Worm (Caenorhabditis elegans) whole organism, L4 larva: ENCODE results near the gene srxa-12.

Source experiments
- F10B5.3 ChIP-seq: sonication (generic microtip); optimal IDR thresholded peaks from 2 replicates; lab custom pipeline; 2016; ENCODE audit warnings: mild to moderate bottlenecking, missing genetic modification characterization, missing compliant biosample characterization
- F49E8.2 ChIP-seq: sonication (generic microtip); optimal IDR thresholded peaks from 2 replicates; lab custom pipeline; 2016; ENCODE audit warnings: missing compliant biosample characterization, mild to moderate bottlenecking, missing genetic modification characterization, borderline replicate concordance
- T26A8.4 ChIP-seq: fragments of 200-800 bp; sonication (Bioruptor generic); IDR thresholded peaks from 2 replicates; pipeline ENCODE4 v1.3.6; 2022; ENCODE audit warnings: missing genetic modification characterization, missing compliant biosample characterization
- Y5F2A.4 ChIP-seq: fragments of 200-800 bp; sonication (Bioruptor generic); optimal IDR thresholded peaks from 2 replicates; lab custom pipeline; 2018; ENCODE audit warnings: mild to moderate bottlenecking, missing genetic modification characterization, missing compliant biosample characterization
- aha-1 ChIP-seq: fragments of 150-350 bp; peaks from one replicate; lab custom pipeline; 2014; ENCODE audit warnings: missing biosample characterization, missing genetic modification characterization
- ceh-28 ChIP-seq: fragments of 150-350 bp; optimal IDR thresholded peaks from 2 replicates; lab custom pipeline; 2014; ENCODE audit warnings: missing biosample characterization, missing genetic modification reagents, missing genetic modification characterization
- ceh-82 ChIP-seq: sonication (generic microtip); optimal IDR thresholded peaks from 2 replicates; lab custom pipeline; 2017; ENCODE audit warnings: missing biosample characterization, missing genetic modification characterization
- cey-2 ChIP-seq: sonication (generic microtip); optimal IDR thresholded peaks from 3 replicates; lab custom pipeline; 2017; ENCODE audit warnings: missing genetic modification characterization, mild to moderate bottlenecking, missing compliant biosample characterization, antibody characterized with exemption, borderline replicate concordance; ENCODE audit not compliant: insufficient read depth
- daf-12 ChIP-seq: fragments of 150-350 bp; optimal IDR thresholded peaks from 2 replicates; lab custom pipeline; 2014; ENCODE audit warnings: missing biosample characterization, missing genetic modification reagents, missing genetic modification characterization
- daf-19 ChIP-seq: fragments of 200-800 bp; sonication (Bioruptor generic); conservative IDR thresholded peaks from 2 replicates; pipeline ENCODE4 v1.3.6; 2022; ENCODE audit warnings: missing genetic modification characterization, missing compliant biosample characterization
- fos-1 ChIP-seq: fragments of 150-350 bp; optimal IDR thresholded peaks from 2 replicates; lab custom pipeline; 2014; ENCODE audit warnings: missing biosample characterization, missing genetic modification characterization
- hlh-30 ChIP-seq: sonication (generic microtip); optimal IDR thresholded peaks from 2 replicates; lab custom pipeline; 2017; ENCODE audit warnings: antibody characterized with exemption, mild to moderate bottlenecking, missing genetic modification characterization, missing compliant biosample characterization; ENCODE audit not compliant: insufficient read depth
- lin-1 ChIP-seq: fragments of 200-800 bp; sonication (Bioruptor generic); IDR thresholded peaks from 2 replicates; pipeline ENCODE4 v1.3.6; 2022; ENCODE audit warnings: missing genetic modification reagents, missing genetic modification characterization, missing compliant biosample characterization
- madf-5 ChIP-seq, 2 experiments: fragments of 200-800 bp; sonication (Bioruptor generic); IDR thresholded peaks; 2 replicates each; pipeline ENCODE4 v1.3.6; 2022; ENCODE audit warnings: missing compliant biosample characterization in 2 of 2, missing genetic modification characterization in 2 of 2
- mdl-1 ChIP-seq, 2 experiments: fragments of 150-350 bp in 1 of 2; sonication (generic microtip) in 1 of 2; optimal IDR thresholded peaks; 2 replicates each; lab custom pipeline; 2014 to 2017; ENCODE audit warnings: missing biosample characterization in 2 of 2, missing genetic modification characterization in 2 of 2
- mxl-2 ChIP-seq: fragments of 200-800 bp; sonication (Bioruptor generic); conservative IDR thresholded peaks from 2 replicates; pipeline ENCODE4 v1.3.6; 2022; ENCODE audit warnings: missing genetic modification reagents, missing genetic modification characterization, missing compliant biosample characterization
- nhr-11 ChIP-seq: fragments of 150-350 bp; optimal IDR thresholded peaks from 2 replicates; lab custom pipeline; 2014; ENCODE audit warnings: missing biosample characterization, missing genetic modification characterization
- nhr-237 ChIP-seq: sonication (generic microtip); optimal IDR thresholded peaks from 2 replicates; lab custom pipeline; 2017; ENCODE audit warnings: missing biosample characterization, missing genetic modification characterization
- nhr-25 ChIP-seq: sonication (generic microtip); optimal IDR thresholded peaks from 2 replicates; lab custom pipeline; 2017; ENCODE audit warnings: missing genetic modification characterization, mild to moderate bottlenecking, missing compliant biosample characterization, antibody characterized with exemption, moderate library complexity, borderline replicate concordance; ENCODE audit not compliant: insufficient read depth
- nhr-28 ChIP-seq: fragments of 150-350 bp; optimal IDR thresholded peaks from 2 replicates; lab custom pipeline; 2014; ENCODE audit warnings: missing biosample characterization, missing genetic modification characterization
- nhr-48 ChIP-seq: sonication (generic microtip); optimal IDR thresholded peaks from 2 replicates; lab custom pipeline; 2016; ENCODE audit warnings: mild to moderate bottlenecking, missing genetic modification characterization, missing compliant biosample characterization
- nhr-76 ChIP-seq: fragments of 150-350 bp; optimal IDR thresholded peaks from 2 replicates; lab custom pipeline; 2014; ENCODE audit warnings: missing biosample characterization, missing genetic modification characterization
- nhr-77 ChIP-seq: fragments of 150-350 bp; optimal IDR thresholded peaks from 2 replicates; lab custom pipeline; 2014; ENCODE audit warnings: missing biosample characterization, missing genetic modification characterization
- pha-4 ChIP-seq, 2 experiments: fragments of 150-350 bp in 1 of 2; fragments of 200-800 bp in 1 of 2; sonication (Bioruptor generic) in 1 of 2; IDR thresholded peaks in 1 of 2; optimal IDR thresholded peaks in 1 of 2; 2 replicates each; pipeline versions ENCODE4 v1.3.6 to Lab custom; 2014 to 2022; ENCODE audit warnings: missing genetic modification characterization in 2 of 2, missing genetic modification reagents in 2 of 2, missing biosample characterization in 1 of 2, missing compliant biosample characterization in 1 of 2
- pqm-1 ChIP-seq: sonication (generic microtip); optimal IDR thresholded peaks from 2 replicates; lab custom pipeline; 2017; ENCODE audit warnings: missing biosample characterization, missing genetic modification characterization
- sdz-12 ChIP-seq: fragments of 200-800 bp; sonication (Bioruptor generic); optimal IDR thresholded peaks from 2 replicates; lab custom pipeline; 2018; ENCODE audit warnings: mild to moderate bottlenecking, missing genetic modification characterization, missing compliant biosample characterization
- snpc-1.2 ChIP-seq: fragments of 200-800 bp; sonication (Bioruptor generic); IDR thresholded peaks from 2 replicates; pipeline ENCODE4 v1.3.6; 2022; ENCODE audit warnings: missing genetic modification reagents, missing genetic modification characterization, missing compliant biosample characterization
- tag-97 ChIP-seq: fragments of 200-800 bp; sonication (Bioruptor generic); IDR thresholded peaks from 2 replicates; pipeline ENCODE4 v1.3.6; 2022; ENCODE audit warnings: missing genetic modification characterization, missing compliant biosample characterization
- unc-62 ChIP-seq, 3 experiments: fragments of 150-350 bp in 1 of 3; sonication (generic microtip); optimal IDR thresholded peaks in 2 of 3; peaks in 1 of 3; 1 replicate in 1 of 3; 2 replicates in 2 of 3; lab custom pipeline; 2014 to 2017; ENCODE audit warnings: missing biosample characterization in 3 of 3, missing genetic modification characterization in 3 of 3, missing genetic modification reagents in 3 of 3, missing genotype in 1 of 3
- zip-2 ChIP-seq: fragments of 150-350 bp; optimal IDR thresholded peaks from 2 replicates; lab custom pipeline; 2014; ENCODE audit warnings: missing biosample characterization, missing genetic modification characterization
- ztf-7 ChIP-seq: fragments of 150-350 bp; optimal IDR thresholded peaks from 2 replicates; lab custom pipeline; 2014; ENCODE audit warnings: missing biosample characterization, missing genetic modification characterization

srxa-12 gene

DNA sequence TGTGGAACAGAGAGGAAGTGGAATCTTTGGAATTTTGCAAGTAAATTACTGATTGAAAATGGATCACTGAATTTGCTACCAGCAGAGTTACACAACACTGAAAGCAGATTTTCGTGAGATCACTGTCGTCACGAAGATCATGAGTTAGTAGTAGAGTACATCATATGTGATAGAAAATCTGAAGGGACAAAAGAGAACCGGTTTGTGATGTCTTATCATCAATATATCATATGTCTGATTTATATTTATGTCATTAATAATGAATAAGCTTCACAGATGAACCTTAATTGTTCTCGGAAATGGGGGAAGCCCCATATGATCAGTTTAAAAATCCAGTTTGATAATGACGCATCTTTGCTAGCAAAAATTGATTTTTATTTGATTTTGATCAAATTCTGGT, 9.6 kb downstream of the srxa-12 start (continued):
- TF ChIP-seq nhr-77 (tag; lab: Kevin White, UChicago) (no peak), lin-1 (GFP tag; lab: Robert Waterston, UW) (no peak), pha-4 (GFP tag; IDR thresholded peaks at IDR 0.05; lab: Robert Waterston, UW) (no peak), pha-4 (tag; optimal IDR thresholded peaks at IDR 0.05; lab: Kevin White, UChicago) (no peak)

ce11 chrV:13936850-13937249, 10.4 kb downstream of the srxa-12 start, which contains the start of gene srw-145:
srw-145 (plus strand) TSS chrV:13937150.
- TF ChIP-seq madf-5 (GFP tag; IDR thresholded peaks at IDR 0.05; lab: Robert Waterston, UW) (no peak), nhr-11 (peak; percentile 6), aha-1 (peak; percentile 41)
- TF ChIP-seq, all 104 proteins: peak for 2

ce11 chrV:13942082-13942481, 15.6 kb downstream of the srxa-12 start, which contains the start of gene dpr-1:
dpr-1 (minus strand) TSS chrV:13942182.
- TF ChIP-seq nhr-11: no peak
- TF ChIP-seq F49E8.2 (tag; lab: Kevin White, UChicago): no peak
- no peak for TF ChIP-seq madf-5 (GFP tag; IDR thresholded peaks at IDR 0.05; lab: Robert Waterston, UW)
- TF ChIP-seq daf-12 (tag; lab: Kevin White, UChicago): no peak
- TF ChIP-seq hlh-30 (tag; lab: Kevin White, UChicago): no peak
- no peak for TF ChIP-seq Y5F2A.4 (GFP tag; lab: Kevin White, UChicago)
- no peak for TF ChIP-seq fos-1 (tag; lab: Kevin White, UChicago)
- TF ChIP-seq sdz-12: no peak
- no peak for TF ChIP-seq mdl-1 (tag; optimal IDR thresholded peaks at IDR 0.05; lab: Kevin White, UChicago)
- TF ChIP-seq pha-4 (GFP tag; IDR thresholded peaks at IDR 0.05; lab: Robert Waterston, UW): no peak
- TF ChIP-seq pha-4 (tag; optimal IDR thresholded peaks at IDR 0.05; lab: Kevin White, UChicago): no peak

ce11 chrV:13946385-13947019, 20.0 kb downstream of the srxa-12 start, which contains the start of the genes srx-10 and clec-226:
srx-10 (minus strand) TSS chrV:13946485.
clec-226 (plus strand) TSS chrV:13946969.
- TF ChIP-seq nhr-25 (tag; lab: Kevin White, UChicago) (no peak), T26A8.4 (no peak), zip-2 (tag; lab: Kevin White, UChicago) (no peak), snpc-1.2 (GFP tag; lab: Robert Waterston, UW) (no peak), aha-1 (no peak), nhr-237 (tag; lab: Kevin White, UChicago) (no peak), F10B5.3 (tag; lab: Kevin White, UChicago) (no peak), mxl-2 (no peak), daf-19 (GFP tag; lab: Robert Waterston, UW) (no peak), ztf-7 (tag; lab: Kevin White, UChicago) (no peak), nhr-48 (tag; lab: Kevin White, UChicago) (no peak), cey-2 (tag; lab: Kevin White, UChicago) (no peak), pqm-1 (no peak), ceh-82 (tag; lab: Kevin White, UChicago) (no peak), ceh-28 (tag; lab: Kevin White, UChicago) (no peak), unc-62 (GFP tag; optimal IDR thresholded peaks at IDR 0.05 in 1 of 2; lab: Kevin White, UChicago) (no peak), unc-62 (tag; optimal IDR thresholded peaks at IDR 0.05; lab: Kevin White, UChicago) (no peak), daf-12 (tag; lab: Kevin White, UChicago) (no peak), Y5F2A.4 (GFP tag; lab: Kevin White, UChicago) (no peak)

DNA sequence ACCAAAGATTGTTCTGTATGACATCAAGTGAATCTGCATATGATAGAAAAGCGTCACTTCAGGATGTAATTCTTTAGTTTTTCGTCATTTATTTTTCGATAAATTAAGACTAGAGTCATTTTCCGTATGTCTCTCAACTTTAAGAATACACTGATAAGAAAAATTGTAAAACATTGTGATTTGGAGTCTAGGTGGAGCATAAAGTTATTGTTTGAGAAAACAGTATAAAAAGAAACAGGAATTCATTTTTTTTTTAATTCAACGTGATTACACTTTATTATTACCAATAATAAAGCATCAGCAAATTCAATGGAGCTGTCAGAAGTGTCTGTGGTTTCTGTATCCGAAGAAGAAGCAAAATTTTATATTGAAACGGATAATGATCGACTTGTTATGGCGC, 22.5 kb downstream of the srxa-12 start, which contains the start of gene R10D12.6:
TSS of gene R10D12.6 (plus strand) at position 301 of the 400 bp plus-strand sequence.
- TF ChIP-seq nhr-28 (tag; lab: Kevin White, UChicago): peak; percentile 52
- TF ChIP-seq nhr-48 (tag; lab: Kevin White, UChicago): no peak
- peak; percentile 3 for TF ChIP-seq pqm-1
- TF ChIP-seq nhr-76 (tag; lab: Kevin White, UChicago): no peak
- no peak for TF ChIP-seq tag-97
